Fruit fly (Drosophila melanogaster) whole organism, embryonic: ENCODE data around the gene CG42540.

Experiments
- Atf6 ChIP-seq: fragments of 200-800 bp; sonication (Bioruptor generic); IDR thresholded peaks from 2 replicates; pipeline ENCODE4 v1.3.6; 2022; ENCODE audit warnings: missing biosample characterization, missing genetic modification characterization
- CG10147 ChIP-seq: fragments of 200-800 bp; sonication (Bioruptor generic); optimal IDR thresholded peaks from 2 replicates; lab custom pipeline; 2019; ENCODE audit warnings: missing biosample characterization, mild to moderate bottlenecking, missing genetic modification characterization, moderate library complexity
- CG10321 ChIP-seq: fragments of 200-800 bp; sonication (Bioruptor generic); IDR thresholded peaks from 2 replicates; pipeline ENCODE4 v1.3.6; 2022; ENCODE audit warnings: missing biosample characterization, missing genetic modification characterization
- CG11398 ChIP-seq: fragments of 200-800 bp; sonication (Bioruptor generic); optimal IDR thresholded peaks from 2 replicates; lab custom pipeline; 2016; ENCODE audit warnings: missing biosample characterization, missing genetic modification characterization
- CG11696 ChIP-seq: fragments of 200-800 bp; sonication (Bioruptor generic); IDR thresholded peaks from 2 replicates; pipeline ENCODE4 v1.3.6; 2022; ENCODE audit warnings: missing biosample characterization, missing genetic modification characterization
- CG11723 ChIP-seq: fragments of 200-800 bp; sonication (Bioruptor generic); optimal IDR thresholded peaks from 2 replicates; lab custom pipeline; 2017; ENCODE audit warnings: missing biosample characterization, mild to moderate bottlenecking, missing genetic modification characterization
- CG12942 ChIP-seq: fragments of 200-800 bp; sonication (Bioruptor generic); optimal IDR thresholded peaks from 3 replicates; lab custom pipeline; 2016; ENCODE audit warnings: missing biosample characterization, missing genetic modification characterization
- CG13424 ChIP-seq: fragments of 200-800 bp; sonication (Bioruptor generic); optimal IDR thresholded peaks from 2 replicates; lab custom pipeline; 2019; ENCODE audit warnings: missing biosample characterization, mild to moderate bottlenecking, missing genetic modification characterization, moderate library complexity
- CG15514 ChIP-seq: fragments of 200-800 bp; sonication (Bioruptor generic); optimal IDR thresholded peaks from 3 replicates; lab custom pipeline; 2017; ENCODE audit warnings: missing biosample characterization, missing genetic modification characterization, mild to moderate bottlenecking, moderate library complexity, missing genetic modification reagents
- CG15601 ChIP-seq: fragments of 200-800 bp; sonication (Bioruptor generic); optimal IDR thresholded peaks from 3 replicates; lab custom pipeline; 2019; ENCODE audit warnings: missing biosample characterization, mild to moderate bottlenecking, missing genetic modification characterization, moderate library complexity
- CG17361 ChIP-seq: fragments of 200-800 bp; sonication (Bioruptor generic); IDR thresholded peaks from 3 replicates; pipeline ENCODE4 v1.3.6; 2022; ENCODE audit warnings: missing biosample characterization, missing genetic modification characterization
- CG17612 ChIP-seq: fragments of 200-800 bp; sonication (Bioruptor generic); IDR thresholded peaks from 2 replicates; pipeline ENCODE4 v1.3.6; 2022; ENCODE audit warnings: missing biosample characterization, missing genetic modification characterization
- CG18011 ChIP-seq: fragments of 200-800 bp; sonication (Bioruptor generic); optimal IDR thresholded peaks from 2 replicates; lab custom pipeline; 2017; ENCODE audit warnings: missing biosample characterization, missing genetic modification characterization, mild to moderate bottlenecking, moderate library complexity, missing genotype
- CG2116 ChIP-seq: fragments of 200-800 bp; sonication (Bioruptor generic); optimal IDR thresholded peaks from 3 replicates; lab custom pipeline; 2018; ENCODE audit warnings: missing biosample characterization, mild to moderate bottlenecking, missing genetic modification characterization
- CG2199 ChIP-seq: fragments of 200-800 bp; sonication (Bioruptor generic); IDR thresholded peaks from 3 replicates; pipeline ENCODE4 v1.3.6; 2022; ENCODE audit warnings: missing biosample characterization, missing genetic modification characterization
- CG30403 ChIP-seq: fragments of 200-800 bp; sonication (Bioruptor generic); optimal IDR thresholded peaks from 3 replicates; lab custom pipeline; 2016; ENCODE audit warnings: missing biosample characterization, missing genetic modification characterization
- CG32532 ChIP-seq: fragments of 200-800 bp; sonication (Bioruptor generic); IDR thresholded peaks from 2 replicates; pipeline ENCODE4 v1.3.6; 2022; ENCODE audit warnings: missing biosample characterization, missing genetic modification characterization
- CG32772 ChIP-seq: fragments of 200-800 bp; sonication (Bioruptor generic); IDR thresholded peaks from 2 replicates; pipeline ENCODE4 v1.3.6; 2022; ENCODE audit warnings: missing biosample characterization, missing genetic modification characterization
- CG4360 ChIP-seq: fragments of 200-800 bp; sonication (Bioruptor generic); IDR thresholded peaks from 2 replicates; pipeline ENCODE4 v1.3.6; 2022; ENCODE audit warnings: missing biosample characterization, missing genetic modification characterization
- CG6765 ChIP-seq: fragments of 200-800 bp; sonication (Bioruptor generic); optimal IDR thresholded peaks from 3 replicates; lab custom pipeline; 2017; ENCODE audit warnings: missing biosample characterization, mild to moderate bottlenecking, missing genetic modification characterization
- CG6813 ChIP-seq: fragments of 200-800 bp; sonication (Bioruptor generic); optimal IDR thresholded peaks from 2 replicates; lab custom pipeline; 2017; ENCODE audit warnings: missing biosample characterization, missing genetic modification characterization, mild to moderate bottlenecking, moderate library complexity, missing genetic modification reagents
- CG8359 ChIP-seq: fragments of 200-800 bp; sonication (Bioruptor generic); optimal IDR thresholded peaks from 2 replicates; lab custom pipeline; 2017; ENCODE audit warnings: missing biosample characterization, mild to moderate bottlenecking, missing genetic modification characterization, borderline replicate concordance
- CG8944 ChIP-seq: fragments of 200-800 bp; sonication (Bioruptor generic); optimal IDR thresholded peaks from 3 replicates; lab custom pipeline; 2016; ENCODE audit warnings: missing biosample characterization, missing genetic modification characterization
- CkIIα-i1 ChIP-seq: fragments of 200-800 bp; sonication (Bioruptor generic); IDR thresholded peaks from 2 replicates; pipeline ENCODE4 v1.3.6; 2022; ENCODE audit warnings: missing biosample characterization, missing genetic modification characterization
- E2f1 ChIP-seq: fragments of 200-800 bp; sonication (Bioruptor generic); IDR thresholded peaks from 2 replicates; pipeline ENCODE4 v1.3.6; 2022; ENCODE audit warnings: missing biosample characterization, missing genetic modification characterization
- E2f2 ChIP-seq: fragments of 200-800 bp; sonication (Bioruptor generic); IDR thresholded peaks from 2 replicates; pipeline ENCODE4 v1.3.6; 2022; ENCODE audit warnings: missing biosample characterization, missing genetic modification characterization
- HLH3B ChIP-seq: fragments of 200-800 bp; sonication (Bioruptor generic); IDR thresholded peaks from 2 replicates; pipeline ENCODE4 v1.3.6; 2022; ENCODE audit warnings: missing biosample characterization, missing genetic modification characterization
- Hand ChIP-seq: fragments of 200-800 bp; sonication (Bioruptor generic); optimal IDR thresholded peaks from 2 replicates; lab custom pipeline; 2017; ENCODE audit warnings: mild to moderate bottlenecking, missing biosample characterization, missing genetic modification reagents, missing genetic modification characterization
- MTF-1 ChIP-seq: fragments of 200-800 bp; sonication (Bioruptor generic); optimal IDR thresholded peaks from 2 replicates; lab custom pipeline; 2018; ENCODE audit warnings: missing biosample characterization, mild to moderate bottlenecking, missing genetic modification characterization, borderline replicate concordance
- Mrtf ChIP-seq: fragments of 200-800 bp; sonication (Bioruptor generic); IDR thresholded peaks from 3 replicates; pipeline ENCODE4 v1.3.6; 2022; ENCODE audit warnings: missing biosample characterization, missing genetic modification characterization
- Nf-YC ChIP-seq: fragments of 200-800 bp; optimal IDR thresholded peaks from 3 replicates; lab custom pipeline; 2019; ENCODE audit warnings: missing biosample characterization, mild to moderate bottlenecking, missing genetic modification characterization, moderate library complexity
- Scr ChIP-seq: fragments of 200-800 bp; sonication (Bioruptor generic); IDR thresholded peaks from 2 replicates; pipeline ENCODE4 v1.3.6; 2022; ENCODE audit warnings: missing biosample characterization, missing genetic modification characterization; ENCODE audit not compliant: partially characterized antibody
- Sox102F ChIP-seq: fragments of 200-800 bp; sonication (Bioruptor generic); optimal IDR thresholded peaks from 2 replicates; lab custom pipeline; 2018; ENCODE audit warnings: missing biosample characterization, mild to moderate bottlenecking, missing genetic modification characterization, moderate library complexity
- Spps ChIP-seq: fragments of 200-800 bp; sonication (Bioruptor generic); optimal IDR thresholded peaks from 2 replicates; lab custom pipeline; 2018; ENCODE audit warnings: missing biosample characterization, mild to moderate bottlenecking, missing genetic modification characterization
- bowl ChIP-seq: fragments of 200-800 bp; sonication (Bioruptor generic); IDR thresholded peaks from 2 replicates; pipeline ENCODE4 v1.3.6; 2022; ENCODE audit warnings: missing biosample characterization, missing genetic modification characterization
- cad ChIP-seq: fragments of >200 bp; optimal IDR thresholded peaks from 2 replicates; lab custom pipeline; 2017; ENCODE audit warnings: missing biosample characterization, missing genetic modification characterization
- chif ChIP-seq, 2 experiments: fragments of 200-800 bp; sonication (Bioruptor generic); optimal IDR thresholded peaks; 3 replicates each; lab custom pipeline; 2016; ENCODE audit warnings: missing biosample characterization in 2 of 2, missing genetic modification characterization in 2 of 2
- crc ChIP-seq: fragments of 200-800 bp; sonication (Bioruptor generic); optimal IDR thresholded peaks from 2 replicates; lab custom pipeline; 2016; ENCODE audit warnings: missing biosample characterization, missing genetic modification characterization
- disco-r ChIP-seq: fragments of 200-800 bp; sonication (Bioruptor generic); optimal IDR thresholded peaks from 2 replicates; lab custom pipeline; 2016; ENCODE audit warnings: missing biosample characterization, missing genetic modification characterization
- fd96Cb ChIP-seq: fragments of 200-800 bp; sonication (Bioruptor generic); optimal IDR thresholded peaks from 2 replicates; lab custom pipeline; 2018; ENCODE audit warnings: missing biosample characterization, mild to moderate bottlenecking, missing genetic modification characterization, moderate library complexity
- inv ChIP-seq: fragments of 200-800 bp; sonication (Bioruptor generic); IDR thresholded peaks from 2 replicates; pipeline ENCODE4 v1.3.6; 2022; ENCODE audit warnings: missing biosample characterization, missing genetic modification characterization; ENCODE audit not compliant: partially characterized antibody
- klu ChIP-seq: fragments of 200-800 bp; sonication (Bioruptor generic); IDR thresholded peaks from 2 replicates; pipeline ENCODE4 v1.3.6; 2022; ENCODE audit warnings: missing biosample characterization, missing genetic modification characterization
- lab ChIP-seq: fragments of 200-800 bp; sonication (Bioruptor generic); optimal IDR thresholded peaks from 3 replicates; lab custom pipeline; 2017; ENCODE audit warnings: missing biosample characterization, missing genetic modification characterization, mild to moderate bottlenecking, moderate library complexity, missing genetic modification reagents
- lilli ChIP-seq: fragments of 200-800 bp; sonication (Bioruptor generic); optimal IDR thresholded peaks from 3 replicates; lab custom pipeline; 2016; ENCODE audit warnings: missing biosample characterization, missing genetic modification characterization
- luna ChIP-seq: fragments of 200-800 bp; sonication (Bioruptor generic); optimal IDR thresholded peaks from 2 replicates; lab custom pipeline; 2016; ENCODE audit warnings: missing biosample characterization, missing genetic modification characterization
- sisA ChIP-seq: fragments of 200-800 bp; sonication (Bioruptor generic); IDR thresholded peaks from 2 replicates; pipeline ENCODE4 v1.3.6; 2022; ENCODE audit warnings: missing biosample characterization, missing genetic modification characterization
- unpg ChIP-seq: fragments of 200-800 bp; sonication (Bioruptor generic); optimal IDR thresholded peaks from 3 replicates; lab custom pipeline; 2018; ENCODE audit warnings: missing biosample characterization, mild to moderate bottlenecking, missing genetic modification characterization, moderate library complexity
- vfl ChIP-seq: fragments of 200-800 bp; sonication (Bioruptor generic); optimal IDR thresholded peaks from 2 replicates; lab custom pipeline; 2016; ENCODE audit warnings: missing biosample characterization, missing genetic modification characterization
- wek ChIP-seq: fragments of 200-800 bp; sonication (Bioruptor generic); optimal IDR thresholded peaks from 3 replicates; lab custom pipeline; 2018; ENCODE audit warnings: missing biosample characterization, mild to moderate bottlenecking, missing genetic modification characterization, moderate library complexity

CG42540 gene

DNA sequence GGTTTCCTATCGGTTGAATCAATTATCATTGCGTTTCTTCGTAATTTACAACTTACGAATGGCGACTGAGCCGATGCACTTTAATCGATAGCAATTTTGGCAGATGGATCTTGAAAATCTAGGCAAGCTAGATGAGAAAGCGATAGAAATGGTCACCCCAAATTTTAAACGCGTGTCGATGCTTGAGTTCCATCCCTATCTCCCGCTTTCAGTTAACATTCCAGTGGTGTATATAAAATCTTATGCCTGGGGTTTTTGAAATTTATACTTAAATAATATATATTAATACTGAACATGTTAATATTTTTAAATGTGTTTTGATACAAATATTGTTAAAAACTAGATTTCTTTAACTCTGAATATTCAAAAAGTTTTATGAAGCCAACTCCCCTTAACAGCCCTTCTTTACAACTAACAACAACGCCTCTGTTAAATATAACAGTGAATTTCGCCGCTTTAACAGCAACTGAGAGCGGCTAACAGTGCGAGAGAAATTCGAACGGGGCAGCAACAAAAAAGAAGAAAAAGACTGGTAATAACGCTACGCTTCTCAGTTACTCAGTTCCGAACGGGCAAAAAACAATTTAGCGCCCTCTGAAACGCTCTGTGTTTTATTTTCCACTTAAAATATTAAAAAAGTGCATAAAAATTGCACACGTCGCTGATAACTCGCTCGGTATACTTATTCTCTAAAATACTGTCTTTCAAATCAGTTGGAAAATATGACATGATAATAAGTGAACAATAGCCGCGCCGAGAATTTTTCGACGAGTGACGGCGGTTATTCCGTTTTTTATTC is 14.1 kb upstream of the CG42540 start, which contains the start of gene CG11357:
Gene CG11357 (plus strand): TSS at position 479 of the 799 bp plus-strand sequence.
- TF ChIP-seq chif (GFP tag; optimal IDR thresholded peaks at IDR 0.05; lab: Kevin White, UChicago) (peak; percentile 72 to 82), HLH3B (peak; percentile 99), CG11723 (peak; percentile 96), CG12942 (GFP tag; lab: Kevin White, UChicago) (peak; percentile 97), disco-r (peak; percentile 21), CG15601 (tag; lab: Kevin White, UChicago) (peak; percentile 98), CG4360 (GFP tag; lab: Robert Waterston, UW) (peak; percentile 86), CG2116 (GFP tag; lab: Kevin White, UChicago) (peak; percentile 82), Hand (GFP tag; lab: Kevin White, UChicago) (peak; percentile 98), klu (GFP tag; lab: Robert Waterston, UW) (peak; percentile 98), MTF-1 (GFP tag; lab: Kevin White, UChicago) (peak; percentile 96), E2f1 (GFP tag; lab: Robert Waterston, UW) (peak; percentile 99), CG15514 (peak; percentile 94), CG8944 (GFP tag; lab: Kevin White, UChicago) (peak; percentile 53), inv (GFP tag; lab: Robert Waterston, UW) (peak; percentile 68), E2f2 (GFP tag; lab: Robert Waterston, UW) (peak; percentile 90), CG13424 (peak; percentile 100), luna (GFP tag; lab: Kevin White, UChicago) (peak; percentile 59), CG18011 (peak; percentile 89), Spps (tag; lab: Kevin White, UChicago) (peak; percentile 98), CG6765 (GFP tag; lab: Kevin White, UChicago) (peak; percentile 97), CG17361 (GFP tag; lab: Robert Waterston, UW) (peak; percentile 98), Scr (GFP tag; lab: Robert Waterston, UW) (peak; percentile 84), Mrtf (GFP tag; lab: Robert Waterston, UW) (peak; percentile 98), crc (peak; percentile 76), CG32532 (GFP tag; lab: Robert Waterston, UW) (peak; percentile 99), CG6813 (GFP tag; lab: Kevin White, UChicago) (peak; percentile 97), CkIIα-i1 (peak; percentile 91), CG17612 (GFP tag; lab: Robert Waterston, UW) (peak; percentile 97), unpg (GFP tag; lab: Kevin White, UChicago) (peak; percentile 100), sisA (peak; percentile 98), CG32772 (GFP tag; lab: Robert Waterston, UW) (peak; percentile 98), CG30403 (GFP tag; lab: Kevin White, UChicago) (peak; percentile 97), Sox102F (GFP tag; lab: Kevin White, UChicago) (peak; percentile 99), Atf6 (GFP tag; lab: Robert Waterston, UW) (peak; percentile 99), cad (GFP tag; lab: Kevin White, UChicago) (no peak), wek (GFP tag; lab: Kevin White, UChicago) (peak; percentile 84), lilli (GFP tag; lab: Kevin White, UChicago) (peak; percentile 95), vfl (GFP tag; lab: Kevin White, UChicago) (peak; percentile 90), fd96Cb (tag; lab: Kevin White, UChicago) (peak; percentile 98), CG11398 (GFP tag; lab: Kevin White, UChicago) (peak; percentile 1), CG11696 (GFP tag; lab: Robert Waterston, UW) (peak; percentile 96), CG10147 (GFP tag; lab: Kevin White, UChicago) (peak; percentile 99), lab (GFP tag; lab: Kevin White, UChicago) (peak; percentile 99), CG2199 (peak; percentile 97), CG8359 (GFP tag; lab: Kevin White, UChicago) (peak; percentile 90), CG10321 (GFP tag; lab: Robert Waterston, UW) (peak; percentile 86), Nf-YC (tag; lab: Kevin White, UChicago) (peak; percentile 92), bowl (GFP tag; lab: Robert Waterston, UW) (peak; percentile 97)
